Fruit fly (Drosophila melanogaster) whole organism, prepupa: ENCODE measurements around the gene CG13058.

ENCODE experiments used
- CG10631 ChIP-seq: fragments of 200-800 bp; sonication (Bioruptor generic); optimal IDR thresholded peaks from 2 replicates; lab custom pipeline; 2016; ENCODE audit warnings: missing biosample characterization, missing genetic modification characterization
- CG10669 ChIP-seq: fragments of 200-800 bp; sonication (Bioruptor generic); optimal IDR thresholded peaks from 3 replicates; lab custom pipeline; 2018; ENCODE audit warnings: missing biosample characterization, mild to moderate bottlenecking, missing genetic modification characterization, moderate library complexity
- CG16779 ChIP-seq: fragments of 200-800 bp; sonication (Bioruptor generic); optimal IDR thresholded peaks from 3 replicates; lab custom pipeline; 2017; ENCODE audit warnings: missing biosample characterization, mild to moderate bottlenecking, missing genetic modification characterization
- CG8119 ChIP-seq: fragments of 200-800 bp; sonication (Bioruptor generic); IDR thresholded peaks from 3 replicates; pipeline ENCODE4 v1.3.6; 2022; ENCODE audit warnings: missing biosample characterization, missing genetic modification characterization
- Gug ChIP-seq: fragments of 200-800 bp; sonication (Bioruptor generic); IDR thresholded peaks from 2 replicates; pipeline ENCODE4 v1.3.6; 2022; ENCODE audit warnings: missing biosample characterization, missing genetic modification characterization
- Hr38 ChIP-seq: sonication (Bioruptor generic); optimal IDR thresholded peaks from 2 replicates; lab custom pipeline; 2016; ENCODE audit warnings: missing biosample characterization, missing genetic modification characterization
- dac ChIP-seq: fragments of 200-800 bp; sonication (Bioruptor generic); optimal IDR thresholded peaks from 2 replicates; lab custom pipeline; 2017; ENCODE audit warnings: missing biosample characterization, mild to moderate bottlenecking, missing genetic modification characterization
- fkh ChIP-seq: fragments of 200-800 bp; sonication (Bioruptor generic); optimal IDR thresholded peaks from 3 replicates; lab custom pipeline; 2017; ENCODE audit warnings: missing biosample characterization, mild to moderate bottlenecking, missing genetic modification characterization, moderate library complexity
- lz ChIP-seq: fragments of 200-800 bp; sonication (Bioruptor generic); optimal IDR thresholded peaks from 3 replicates; lab custom pipeline; 2016; ENCODE audit warnings: missing biosample characterization, missing genetic modification characterization

DNA sequence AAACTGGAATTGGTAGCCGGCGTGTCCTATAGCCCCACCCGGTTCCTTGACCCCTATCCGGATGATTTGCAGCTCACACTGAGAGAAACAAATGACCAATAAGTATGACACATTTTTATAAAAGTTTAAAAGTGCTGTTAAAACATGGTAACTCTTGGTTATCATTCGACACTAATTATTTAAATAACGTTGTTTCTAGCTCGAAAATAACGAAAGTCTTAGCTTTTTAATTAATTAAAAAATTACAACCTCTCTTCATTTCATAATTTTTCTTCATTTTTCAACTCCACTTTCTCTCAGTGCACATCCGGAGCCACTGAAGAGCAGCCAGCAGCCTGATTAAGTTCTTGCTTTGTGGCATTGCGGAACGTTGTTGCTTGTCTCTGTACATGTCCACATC is 35.5 kb downstream of the CG13058 start:
- TF ChIP-seq Gug: no peak
- peak; percentile 87 for TF ChIP-seq CG10631 (GFP tag; lab: Kevin White, UChicago)
- TF ChIP-seq CG10669 (GFP tag; lab: Kevin White, UChicago): peak; percentile 85
- peak; percentile 82 for TF ChIP-seq CG16779 (tag; lab: Kevin White, UChicago)
- peak; percentile 81 for TF ChIP-seq CG8119
- TF ChIP-seq lz: peak; percentile 83
- TF ChIP-seq Hr38 (GFP tag; lab: Kevin White, UChicago): no peak
- no peak for TF ChIP-seq dac (GFP tag; lab: Kevin White, UChicago)
- no peak for TF ChIP-seq fkh (GFP tag; lab: Kevin White, UChicago)
